Fruit fly (Drosophila melanogaster): ENCODE data around the gene Sec71.

The Sec71 gene

DNA sequence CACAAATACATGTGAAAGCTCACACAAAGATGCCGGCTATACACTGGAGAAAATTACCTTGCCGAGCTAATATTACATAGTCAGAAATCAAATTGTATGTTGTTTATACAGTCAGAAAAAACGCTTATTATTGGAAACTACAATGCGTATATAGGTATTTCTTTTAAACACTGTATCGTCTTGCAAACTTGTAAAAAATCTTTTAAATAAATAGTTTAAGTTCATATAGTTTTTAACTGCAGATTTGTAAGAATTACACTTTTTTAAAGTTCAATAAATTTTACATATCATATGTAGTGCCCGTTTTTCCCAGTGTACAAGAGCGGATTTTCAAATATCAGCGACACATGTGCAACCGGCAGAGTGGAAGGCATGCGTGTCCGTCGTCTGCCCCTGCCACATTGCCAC is 46.4 kb downstream of the Sec71 start (continued):
- TF ChIP-seq fd96Cb (tag; optimal IDR thresholded peaks at IDR 0.05) (peak; percentile 83), Fer3 (tag; optimal IDR thresholded peaks at IDR 0.05) (peak; percentile 76), onecut (GFP tag; IDR thresholded peaks at IDR 0.05) (peak; percentile 73), Rx (GFP tag; IDR thresholded peaks at IDR 0.05) (0 out of 2 replicates have a peak, but pooled peaks have one; percentile 42), TFAM (GFP tag; optimal IDR thresholded peaks at IDR 0.05) (no peak), CG30431 (GFP tag; optimal IDR thresholded peaks at IDR 0.05) (peak; percentile 68), Xbp1 (GFP tag; optimal IDR thresholded peaks at IDR 0.05) (peak; percentile 90), Usf (GFP tag; optimal IDR thresholded peaks at IDR 0.05) (peak; percentile 55), exex (tag; optimal IDR thresholded peaks at IDR 0.05) (no peak), HLH54F (GFP tag; optimal IDR thresholded peaks at IDR 0.05) (peak; percentile 58), CG15601 (tag; optimal IDR thresholded peaks at IDR 0.05) (peak; percentile 89), wek (GFP tag; optimal IDR thresholded peaks at IDR 0.05) (peak; percentile 32), Dek (tag; optimal IDR thresholded peaks at IDR 0.05) (peak; percentile 74), CG2889 (GFP tag; IDR thresholded peaks at IDR 0.05) (peak; percentile 58; the same call in 1 of the 3 replicates), HmgD (GFP tag; optimal IDR thresholded peaks at IDR 0.05) (no peak), crc (GFP tag; optimal IDR thresholded peaks at IDR 0.05) (peak; percentile 68), CG17912 (GFP tag; optimal IDR thresholded peaks at IDR 0.05) (no peak), Chrac-16 (GFP tag; optimal IDR thresholded peaks at IDR 0.05) (peak; percentile 67), phol (tag; optimal IDR thresholded peaks at IDR 0.05) (peak; percentile 88), bab2 (GFP tag; optimal IDR thresholded peaks at IDR 0.05) (peak; percentile 64), CG7556 (GFP tag; optimal IDR thresholded peaks at IDR 0.05) (peak; percentile 87), CG4617 (GFP tag; optimal IDR thresholded peaks at IDR 0.05; ENCODE audit: borderline replicate concordance) (peak; percentile 27), sna (GFP tag; IDR thresholded peaks at IDR 0.05; ENCODE audit: partially characterized antibody) (no peak), aop (GFP tag; IDR thresholded peaks at IDR 0.05) (no peak), da (GFP tag; optimal IDR thresholded peaks at IDR 0.05) (no peak), CTCF (GFP tag; optimal IDR thresholded peaks at IDR 0.05) (peak; percentile 18), mam (GFP tag; optimal IDR thresholded peaks at IDR 0.05) (peak; percentile 79), kni (GFP tag; optimal IDR thresholded peaks at IDR 0.05) (no peak), CG8281 (tag; optimal IDR thresholded peaks at IDR 0.05) (peak; percentile 25), CG18599 (GFP tag; optimal IDR thresholded peaks at IDR 0.05) (peak; percentile 81), CG18262 (tag; optimal IDR thresholded peaks at IDR 0.05) (peak; percentile 86), btn (GFP tag; optimal IDR thresholded peaks at IDR 0.05) (peak; percentile 67), HmgZ (tag; optimal IDR thresholded peaks at IDR 0.05) (peak; percentile 14), CG9609 (GFP tag; optimal IDR thresholded peaks at IDR 0.05) (peak; percentile 71), CG1603 (tag; optimal IDR thresholded peaks at IDR 0.05) (peak; percentile 11), Mrtf (GFP tag; IDR thresholded peaks at IDR 0.05) (peak; percentile 44; the same call in 1 of the 3 replicates), Hey (tag; optimal IDR thresholded peaks at IDR 0.05) (no peak), CG14710 (tag; optimal IDR thresholded peaks at IDR 0.05) (peak; percentile 78), Bteb2 (GFP tag; optimal IDR thresholded peaks at IDR 0.05) (peak; percentile 72), pzg (GFP tag; optimal IDR thresholded peaks at IDR 0.05) (no peak), shn (GFP tag; optimal IDR thresholded peaks at IDR 0.05) (peak; percentile 52), CG31441 (GFP tag; IDR thresholded peaks at IDR 0.05) (peak; percentile 88), lmd (GFP tag; IDR thresholded peaks at IDR 0.05) (peak; percentile 81), CG16813 (GFP tag; IDR thresholded peaks at IDR 0.05; ENCODE audit: partially characterized antibody) (no peak), CG14965 (GFP tag; optimal IDR thresholded peaks at IDR 0.05; ENCODE audit: borderline replicate concordance) (no peak), sens-2 (GFP tag; IDR thresholded peaks at IDR 0.05) (0 out of 2 replicates have a peak, but pooled peaks have one; percentile 39), ERR (GFP tag; optimal IDR thresholded peaks at IDR 0.05) (peak; percentile 62), Nf-YC (tag; optimal IDR thresholded peaks at IDR 0.05) (peak; percentile 18), ind (GFP tag; optimal IDR thresholded peaks at IDR 0.05) (peak; percentile 65), CG7839 (tag; optimal IDR thresholded peaks at IDR 0.05) (peak; percentile 93), Rfx (GFP tag; IDR thresholded peaks at IDR 0.05) (peak; percentile 61)

All from whole organism, embryonic.